Worm (Caenorhabditis elegans): ENCODE results near the gene vps-11.
A peak's percentile ranks its signal among the peaks of the same experiment; 100 is the strongest.

Gene vps-11

ce11 chrII:10761653-10762052 is 31.6 kb downstream of the vps-11 start:
- TF ChIP-seq flh-1 (GFP tag; optimal IDR thresholded peaks at IDR 0.05), result no peak
- TF ChIP-seq pha-4 (tag; optimal IDR thresholded peaks at IDR 0.05), result no peak
- peak; percentile 1 for TF ChIP-seq tbx-8 (GFP tag; optimal IDR thresholded peaks at IDR 0.05)
- TF ChIP-seq nhr-76 (tag; optimal IDR thresholded peaks at IDR 0.05), result no peak
- TF ChIP-seq lin-32 (GFP tag; optimal IDR thresholded peaks at IDR 0.05), result no peak
- TF ChIP-seq nhr-12 (tag; optimal IDR thresholded peaks at IDR 0.05), result no peak
- TF ChIP-seq ces-1 (GFP tag; optimal IDR thresholded peaks at IDR 0.05), result peak; percentile 75
- no peak for TF ChIP-seq zip-8 (tag; optimal IDR thresholded peaks at IDR 0.05)
- TF ChIP-seq hlh-1 (tag; optimal IDR thresholded peaks at IDR 0.05), result no peak
- no peak for TF ChIP-seq cnd-1 (tag; optimal IDR thresholded peaks at IDR 0.05)

DNA sequence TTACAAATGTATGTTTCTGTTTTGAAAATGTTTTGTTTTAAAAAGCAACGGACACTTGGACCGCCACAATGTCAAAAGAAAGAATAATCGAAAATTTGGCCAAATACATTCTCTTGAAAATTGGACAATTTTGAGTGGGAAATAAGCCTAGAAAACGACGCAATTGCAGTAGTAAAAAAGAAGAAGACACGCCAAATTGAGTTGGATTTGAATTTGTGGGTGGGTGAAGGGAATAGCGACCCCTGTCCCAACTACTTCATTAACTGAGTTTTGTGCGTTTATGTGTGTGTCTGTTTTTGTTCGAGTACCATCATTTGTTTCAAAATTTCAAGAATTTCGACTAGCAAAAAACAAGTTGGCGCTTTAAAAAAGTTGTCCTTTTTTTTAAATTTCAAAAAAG is 32.5 kb downstream of the vps-11 start:
- TF ChIP-seq M03D4.4 (tag; optimal IDR thresholded peaks at IDR 0.05), result no peak
- TF ChIP-seq bed-3 (GFP tag; optimal IDR thresholded peaks at IDR 0.05), result no peak
- peak; percentile 73 for TF ChIP-seq ces-1 (GFP tag; optimal IDR thresholded peaks at IDR 0.05)

DNA sequence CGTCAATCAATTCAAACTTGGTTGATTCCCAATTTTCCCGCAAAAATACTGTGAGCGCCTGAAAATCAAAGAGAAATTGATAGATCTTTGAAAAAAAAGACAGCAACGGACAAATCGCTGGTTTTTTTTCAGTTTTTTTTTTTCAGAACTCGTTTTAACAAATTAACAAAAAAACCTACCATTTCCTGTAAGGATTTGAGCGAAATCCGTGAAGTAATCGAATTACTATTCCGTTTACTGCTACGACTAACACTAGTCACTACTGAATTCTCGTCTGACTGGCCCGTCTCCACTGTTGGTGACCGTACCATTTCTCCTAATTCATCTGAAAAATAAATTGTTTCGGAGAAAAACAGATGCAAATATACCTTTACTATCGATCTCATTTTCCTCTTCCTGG is 33.9 kb downstream of the vps-11 start:
- TF ChIP-seq ces-1 (GFP tag; optimal IDR thresholded peaks at IDR 0.05) (no peak), cnd-1 (tag; optimal IDR thresholded peaks at IDR 0.05) (no peak), ceh-43 (GFP tag; optimal IDR thresholded peaks at IDR 0.05) (no peak), sptf-1 (tag; optimal IDR thresholded peaks at IDR 0.05) (no peak), nhr-12 (tag; optimal IDR thresholded peaks at IDR 0.05) (no peak)

- TF ChIP-seq tbx-8 (GFP tag; optimal IDR thresholded peaks at IDR 0.05), result no peak
- no peak for TF ChIP-seq M03D4.4 (tag; optimal IDR thresholded peaks at IDR 0.05)
- no peak for TF ChIP-seq unc-120 (tag; optimal IDR thresholded peaks at IDR 0.05; ENCODE audit: poor library complexity, severe bottlenecking)
- peak; percentile 97 for TF ChIP-seq ces-1 (GFP tag; optimal IDR thresholded peaks at IDR 0.05)
- TF ChIP-seq mls-2 (tag; optimal IDR thresholded peaks at IDR 0.05), result no peak
- no peak for TF ChIP-seq nhr-12 (tag; optimal IDR thresholded peaks at IDR 0.05)
- TF ChIP-seq pha-4 (tag; optimal IDR thresholded peaks at IDR 0.05), result no peak
- TF ChIP-seq flh-1 (GFP tag; optimal IDR thresholded peaks at IDR 0.05), result no peak
These were observed 34.3 kb downstream of the vps-11 start for ce11 chrII:10758951-10759350.

- no peak for TF ChIP-seq drap-1 (GFP tag; optimal IDR thresholded peaks at IDR 0.05)
- peak; percentile 61 for TF ChIP-seq ces-1 (GFP tag; optimal IDR thresholded peaks at IDR 0.05)
- TF ChIP-seq mls-2 (tag; optimal IDR thresholded peaks at IDR 0.05), result peak; percentile 43
- no peak for TF ChIP-seq elt-3 (tag; optimal IDR thresholded peaks at IDR 0.05)
These were observed 37.8 kb downstream of the vps-11 start for ce11 chrII:10755455-10755854.

ce11 chrII:10753694-10754093 is 39.6 kb downstream of the vps-11 start:
- TF ChIP-seq ces-1 (GFP tag; optimal IDR thresholded peaks at IDR 0.05) (peak; percentile 71), unc-62 (GFP tag; optimal IDR thresholded peaks at IDR 0.05) (no peak)

DNA sequence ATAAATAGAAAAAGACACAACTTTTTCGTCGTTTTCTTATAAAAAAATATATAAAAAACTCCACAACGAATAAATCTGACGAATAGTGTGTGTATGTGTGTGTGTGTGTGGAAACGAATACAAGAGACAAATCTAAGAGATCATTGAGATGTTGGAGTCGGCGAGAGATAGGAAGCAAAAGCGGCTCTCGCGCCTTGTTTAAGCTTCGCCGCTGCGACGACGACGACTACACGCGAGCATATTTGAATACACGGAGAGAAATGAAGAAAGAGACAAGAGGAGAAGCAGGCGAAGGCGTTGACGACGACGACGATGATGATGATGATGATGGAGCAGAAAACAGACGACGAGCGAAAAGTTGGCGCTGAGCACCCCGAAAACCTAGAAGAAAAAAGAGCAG is 48.5 kb downstream of the vps-11 start:
- TF ChIP-seq ces-1 (GFP tag; optimal IDR thresholded peaks at IDR 0.05) (peak; percentile 31), ceh-39 (tag; optimal IDR thresholded peaks at IDR 0.05) (no peak)

All from whole organism, mixed stage, embryonic.